Fruit fly (Drosophila melanogaster): Measurements from ENCODE around the gene Act88F.

Act88F gene

DNA sequence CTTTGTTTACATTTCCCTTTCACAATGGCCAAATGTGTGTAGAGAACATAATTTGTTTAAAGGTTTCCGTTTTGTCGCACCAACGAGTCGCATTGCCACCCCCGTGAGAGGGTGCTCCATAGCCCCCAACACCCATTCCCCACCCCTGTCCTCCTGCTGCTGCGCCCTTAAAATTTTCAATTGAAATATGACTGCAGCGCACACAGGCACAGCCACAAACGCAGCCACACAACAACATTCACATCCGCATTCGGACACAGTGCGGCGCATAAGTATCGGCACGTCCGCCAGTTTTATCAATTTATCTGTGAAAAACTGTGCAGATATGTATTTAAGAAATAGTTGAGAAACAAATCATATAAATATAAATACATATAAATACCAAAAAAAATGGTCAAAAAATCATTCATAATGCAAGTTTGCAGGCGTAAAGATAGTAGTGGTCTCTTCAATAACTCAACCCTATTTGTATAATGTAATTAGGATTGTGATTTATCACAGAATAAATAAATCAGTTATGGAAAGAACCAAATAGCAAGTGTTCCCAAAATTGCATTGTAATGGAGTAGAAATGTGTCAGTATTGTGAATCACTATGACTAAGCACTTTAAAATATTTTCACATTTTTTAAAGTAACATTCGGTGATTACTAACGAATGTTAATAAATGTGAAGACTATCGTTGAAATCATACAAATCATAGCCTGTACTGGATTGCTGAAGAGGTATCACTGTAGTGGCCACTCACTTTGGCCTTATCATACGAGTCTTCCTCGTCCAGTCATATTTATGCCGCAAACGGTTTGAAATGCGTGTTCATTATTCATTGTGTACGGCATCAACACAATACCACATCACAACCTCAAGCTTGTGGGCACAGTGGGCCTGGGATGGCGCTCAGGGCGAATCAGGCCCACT is 29.7 kb upstream of the Act88F start (continued):
- TF ChIP-seq slbo (GFP tag; IDR thresholded peaks at IDR 0.05), result peak; percentile 20; the same call in 1 of the 2 replicates
- TF ChIP-seq ara (GFP tag; IDR thresholded peaks at IDR 0.05), result 0 out of 2 replicates have a peak, but pooled peaks have one; percentile 6
- TF ChIP-seq Gug (GFP tag; IDR thresholded peaks at IDR 0.05), result 0 out of 4 replicates have a peak, but pooled peaks have one; percentile 3
- TF ChIP-seq nerfin-2 (GFP tag; IDR thresholded peaks at IDR 0.05; ENCODE audit: partially characterized antibody), result no peak
- TF ChIP-seq Asciz (GFP tag; optimal IDR thresholded peaks at IDR 0.05), result peak; percentile 16
- no peak for TF ChIP-seq CG3995 (GFP tag; optimal IDR thresholded peaks at IDR 0.05)
- TF ChIP-seq sens (GFP tag), result peak; percentile 25
- peak; percentile 33; the same call in 1 of the 2 replicates for TF ChIP-seq Ptx1 (GFP tag; IDR thresholded peaks at IDR 0.05)
- peak; percentile 35; the same call in 1 of the 2 replicates for TF ChIP-seq HLH3B (GFP tag; IDR thresholded peaks at IDR 0.05)
- peak; percentile 65 for TF ChIP-seq grau (tag; optimal IDR thresholded peaks at IDR 0.05)
- no peak for TF ChIP-seq seq (GFP tag; IDR thresholded peaks at IDR 0.05)
- peak; percentile 34 for TF ChIP-seq nmo (GFP tag; optimal IDR thresholded peaks at IDR 0.05)
- no peak for TF ChIP-seq D (optimal IDR thresholded peaks at IDR 0.05)
- no peak for TF ChIP-seq D (GFP tag; optimal IDR thresholded peaks at IDR 0.05)
- TF ChIP-seq CG4617 (GFP tag; optimal IDR thresholded peaks at IDR 0.05; ENCODE audit: borderline replicate concordance), result no peak
- peak; percentile 38; the same call in 1 of the 3 replicates for TF ChIP-seq Optix (GFP tag; IDR thresholded peaks at IDR 0.05)
- TF ChIP-seq Med (GFP tag), result peak; percentile 80
- TF ChIP-seq ssp (GFP tag; IDR thresholded peaks at IDR 0.05), result no peak
- TF ChIP-seq chm (GFP tag; IDR thresholded peaks at IDR 0.05), result no peak
- TF ChIP-seq chinmo (GFP tag; IDR thresholded peaks at IDR 0.05; ENCODE audit: partially characterized antibody), result 0 out of 4 replicates have a peak, but pooled peaks have one; percentile 46
- TF ChIP-seq Dll (GFP tag; IDR thresholded peaks at IDR 0.05; ENCODE audit: partially characterized antibody), result no peak
- 0 out of 3 replicates have a peak, but pooled peaks have one; percentile 46 for TF ChIP-seq ci (GFP tag; IDR thresholded peaks at IDR 0.05)
- peak; percentile 95 for TF ChIP-seq CG4707 (GFP tag; optimal IDR thresholded peaks at IDR 0.05)
- TF ChIP-seq crol (GFP tag; IDR thresholded peaks at IDR 0.05), result peak; percentile 78
- peak; percentile 53; the same call in 2 of the 3 replicates for TF ChIP-seq row (GFP tag; IDR thresholded peaks at IDR 0.05)
- peak; percentile 98 for TF ChIP-seq CG8388 (GFP tag; optimal IDR thresholded peaks at IDR 0.05)
- peak; percentile 21 for TF ChIP-seq nerfin-1 (tag; optimal IDR thresholded peaks at IDR 0.05)
- peak; percentile 4; the same call in 1 of the 2 replicates for TF ChIP-seq CG1024 (GFP tag; IDR thresholded peaks at IDR 0.05)
- peak in 1 of 2 experiments; percentile 1 for TF ChIP-seq Hr51 (GFP tag; optimal IDR thresholded peaks at IDR 0.05)
- 0 out of 3 replicates have a peak, but pooled peaks have one; percentile 8 for TF ChIP-seq ase (GFP tag; IDR thresholded peaks at IDR 0.05)
- TF ChIP-seq cg (GFP tag; optimal IDR thresholded peaks at IDR 0.05), result peak; percentile 75
- TF ChIP-seq lmd (GFP tag; IDR thresholded peaks at IDR 0.05), result peak; percentile 19; the same call in 1 of the 2 replicates
- TF ChIP-seq CG18262 (tag; optimal IDR thresholded peaks at IDR 0.05), result peak; percentile 14
- peak; percentile 16 for TF ChIP-seq CG2712 (tag; optimal IDR thresholded peaks at IDR 0.05)
- TF ChIP-seq Awh (GFP tag; IDR thresholded peaks at IDR 0.05), result 0 out of 2 replicates have a peak, but pooled peaks have one; percentile 26
- TF ChIP-seq CG12659 (GFP tag; optimal IDR thresholded peaks at IDR 0.05), result peak; percentile 6

Data from whole organism, embryonic.